Fruit fly (Drosophila melanogaster): Measurements from ENCODE around the gene Rb97D.

DNA sequence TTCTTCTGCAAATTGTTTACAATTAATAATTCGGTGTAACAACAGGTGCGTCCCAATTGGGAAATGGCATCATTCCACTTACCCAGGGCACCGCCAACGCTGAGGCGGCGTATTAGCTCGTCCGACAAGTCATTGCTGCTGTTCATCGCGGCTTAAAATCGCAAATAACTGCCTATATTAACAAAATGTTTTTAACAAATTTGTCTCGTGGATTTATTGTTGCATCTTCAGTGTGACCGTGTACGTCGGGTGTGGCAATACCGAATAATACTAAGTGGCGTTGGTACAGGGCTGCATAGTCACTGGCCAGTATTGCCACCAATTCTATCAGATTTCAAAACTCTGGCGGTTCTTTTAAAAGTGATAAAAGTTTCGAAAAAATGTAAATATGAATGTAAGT, 37.1 kb upstream of the Rb97D start, which contains the start of gene Ets97D:
- no peak for TF ChIP-seq Hr78 (GFP tag; optimal IDR thresholded peaks at IDR 0.05)
- no peak for TF ChIP-seq fru (GFP tag; optimal IDR thresholded peaks at IDR 0.05)
- TF ChIP-seq Rel (GFP tag; optimal IDR thresholded peaks at IDR 0.05), result no peak
- TF ChIP-seq Rel (tag; optimal IDR thresholded peaks at IDR 0.05), result no peak
- TF ChIP-seq h (GFP tag; optimal IDR thresholded peaks at IDR 0.05), result no peak
- TF ChIP-seq CrebA (GFP tag; optimal IDR thresholded peaks at IDR 0.05; ENCODE audit: borderline replicate concordance), result no peak
- TF ChIP-seq pan (optimal IDR thresholded peaks at IDR 0.05), result no peak
- TF ChIP-seq foxo (GFP tag; optimal IDR thresholded peaks at IDR 0.05), result no peak
- no peak for TF ChIP-seq psq (GFP tag; optimal IDR thresholded peaks at IDR 0.05)
- TF ChIP-seq jim (GFP tag; optimal IDR thresholded peaks at IDR 0.05), result no peak
- TF ChIP-seq GATAd (GFP tag; optimal IDR thresholded peaks at IDR 0.05), result no peak
- TF ChIP-seq Myc (optimal IDR thresholded peaks at IDR 0.05), result no peak
- no peak for TF ChIP-seq Hr83 (GFP tag; optimal IDR thresholded peaks at IDR 0.05; ENCODE audit: poor library complexity, severe bottlenecking)
- TF ChIP-seq woc (GFP tag; optimal IDR thresholded peaks at IDR 0.05), result no peak
